Worm (Caenorhabditis elegans): Measurements from ENCODE around the gene pmt-2.
A peak's percentile ranks its signal among the peaks of the same experiment; 100 is the strongest.

The pmt-2 gene

ce11 chrV:4599225-4599624, 29.2 kb upstream of the pmt-2 start:
- TF ChIP-seq F13H6.1 (tag; optimal IDR thresholded peaks at IDR 0.05) (no peak), nfya-1 (tag; optimal IDR thresholded peaks at IDR 0.05) (no peak), unc-42 (tag; optimal IDR thresholded peaks at IDR 0.05) (no peak), dve-1 (tag; optimal IDR thresholded peaks at IDR 0.05) (no peak), hlh-6 (tag; optimal IDR thresholded peaks at IDR 0.05) (no peak), ceh-9 (tag; optimal IDR thresholded peaks at IDR 0.05) (no peak)

- TF ChIP-seq dve-1 (tag; optimal IDR thresholded peaks at IDR 0.05) (no peak), ref-2 (tag; optimal IDR thresholded peaks at IDR 0.05) (no peak), tbx-7 (tag; optimal IDR thresholded peaks at IDR 0.05) (no peak), nhr-11 (tag; optimal IDR thresholded peaks at IDR 0.05) (no peak), sdc-2 (tag; optimal IDR thresholded peaks at IDR 0.05) (no peak), ceh-34 (tag; optimal IDR thresholded peaks at IDR 0.05) (no peak), unc-3 (GFP tag; conservative IDR thresholded peaks at IDR 0.05) (no peak), unc-3 (tag; optimal IDR thresholded peaks at IDR 0.05) (no peak), pqm-1 (tag; optimal IDR thresholded peaks at IDR 0.05) (no peak), odd-2 (tag; optimal IDR thresholded peaks at IDR 0.05) (no peak), dmd-4 (tag; optimal IDR thresholded peaks at IDR 0.05; ENCODE audit: borderline replicate concordance) (no peak), hlh-8 (tag; optimal IDR thresholded peaks at IDR 0.05) (no peak), ztf-16 (tag; optimal IDR thresholded peaks at IDR 0.05) (no peak), Y22D7AL.16 (tag; optimal IDR thresholded peaks at IDR 0.05) (no peak), fkh-10 (GFP tag; optimal IDR thresholded peaks at IDR 0.05) (no peak)
Observed at ce11 chrV:4606828-4607227, 21.6 kb upstream of the pmt-2 start, which contains the start of gene txt-6. txt-6 (minus strand) TSS chrV:4606928.

- TF ChIP-seq unc-42 (tag; optimal IDR thresholded peaks at IDR 0.05) (peak; percentile 4), nfya-1 (tag; optimal IDR thresholded peaks at IDR 0.05) (peak; percentile 13), eyg-1 (tag; optimal IDR thresholded peaks at IDR 0.05) (no peak), elt-2 (tag; optimal IDR thresholded peaks at IDR 0.05) (peak; percentile 33), fkh-10 (GFP tag; optimal IDR thresholded peaks at IDR 0.05) (no peak), ceh-9 (tag; optimal IDR thresholded peaks at IDR 0.05) (no peak), zip-5 (tag; optimal IDR thresholded peaks at IDR 0.05) (no peak), unc-55 (GFP tag; optimal IDR thresholded peaks at IDR 0.05) (no peak), sox-4 (tag; optimal IDR thresholded peaks at IDR 0.05) (no peak), ceh-31 (tag; optimal IDR thresholded peaks at IDR 0.05) (peak; percentile 8), ceh-2 (tag; optimal IDR thresholded peaks at IDR 0.05) (no peak), dmd-4 (tag; optimal IDR thresholded peaks at IDR 0.05; ENCODE audit: borderline replicate concordance) (no peak), unc-86 (tag; optimal IDR thresholded peaks at IDR 0.05) (peak; percentile 42), gmeb-2 (tag; optimal IDR thresholded peaks at IDR 0.05) (no peak), pha-4 (tag; optimal IDR thresholded peaks at IDR 0.05) (no peak), tbx-7 (tag; optimal IDR thresholded peaks at IDR 0.05) (no peak), fkh-6 (tag; optimal IDR thresholded peaks at IDR 0.05) (no peak), ceh-6 (GFP tag; optimal IDR thresholded peaks at IDR 0.05) (no peak), K02D7.2 (tag; optimal IDR thresholded peaks at IDR 0.05) (no peak), ceh-48 (tag; optimal IDR thresholded peaks at IDR 0.05) (peak; percentile 25), ceh-45 (GFP tag; IDR thresholded peaks at IDR 0.05) (no peak), tbx-2 (tag; optimal IDR thresholded peaks at IDR 0.05) (no peak), ttx-3 (tag; optimal IDR thresholded peaks at IDR 0.05) (no peak), mec-3 (tag; optimal IDR thresholded peaks at IDR 0.05; ENCODE audit: borderline replicate concordance) (no peak), npax-4 (tag; optimal IDR thresholded peaks at IDR 0.05) (peak; percentile 13)
Observed at ce11 chrV:4615802-4616201, 12.6 kb upstream of the pmt-2 start, which contains the start of the genes Y61A9LA.10 and F54D11.4. Y61A9LA.10 (minus strand) TSS chrV:4615817. F54D11.4 (plus strand) TSS chrV:4616151.

- TF ChIP-seq ceh-2 (tag; optimal IDR thresholded peaks at IDR 0.05) (no peak), tbx-2 (tag; optimal IDR thresholded peaks at IDR 0.05) (peak; percentile 28)
Observed at ce11 chrV:4617260-4617659, 11.1 kb upstream of the pmt-2 start, which contains the start of gene sumv-2. sumv-2 (plus strand) TSS chrV:4617560.
